Fruit fly (Drosophila melanogaster) whole organism, embryonic: ENCODE data around the gene Cdc45.

ENCODE experiments used
- B-H1 ChIP-seq: fragments of 200-800 bp; sonication (Bioruptor generic); IDR thresholded peaks from 3 replicates; pipeline ENCODE4 v1.3.6; 2022; ENCODE audit warnings: missing biosample characterization, missing genetic modification characterization
- BtbVII ChIP-seq: fragments of 200-800 bp; sonication (Bioruptor generic); optimal IDR thresholded peaks from 3 replicates; lab custom pipeline; 2017; ENCODE audit warnings: missing biosample characterization, mild to moderate bottlenecking, missing genetic modification characterization
- CG11247 ChIP-seq: fragments of 200-800 bp; sonication (Bioruptor generic); IDR thresholded peaks from 2 replicates; pipeline ENCODE4 v1.3.6; 2022; ENCODE audit warnings: missing biosample characterization, missing genetic modification characterization
- CG14667 ChIP-seq: fragments of 200-800 bp; sonication (Bioruptor generic); IDR thresholded peaks from 2 replicates; pipeline ENCODE4 v1.3.6; 2022; ENCODE audit warnings: missing biosample characterization, missing genetic modification characterization
- CG14710 ChIP-seq: fragments of 200-800 bp; sonication (Bioruptor generic); optimal IDR thresholded peaks from 3 replicates; lab custom pipeline; 2019; ENCODE audit warnings: missing biosample characterization, mild to moderate bottlenecking, missing genetic modification characterization, moderate library complexity
- CG2202 ChIP-seq: fragments of 200-800 bp; sonication (Bioruptor generic); optimal IDR thresholded peaks from 2 replicates; lab custom pipeline; 2018; ENCODE audit warnings: missing biosample characterization, mild to moderate bottlenecking, missing genetic modification characterization
- CG30020 ChIP-seq: fragments of 200-800 bp; optimal IDR thresholded peaks from 2 replicates; lab custom pipeline; 2019; ENCODE audit warnings: missing biosample characterization, mild to moderate bottlenecking, missing genetic modification characterization, moderate library complexity
- CG34376 ChIP-seq: fragments of 200-800 bp; sonication (Bioruptor generic); optimal IDR thresholded peaks from 2 replicates; lab custom pipeline; 2018; ENCODE audit warnings: missing biosample characterization, mild to moderate bottlenecking, missing genetic modification characterization
- CG3995 ChIP-seq: fragments of 200-800 bp; sonication (Bioruptor generic); optimal IDR thresholded peaks from 3 replicates; lab custom pipeline; 2016; ENCODE audit warnings: missing biosample characterization, missing genetic modification characterization
- CG6175 ChIP-seq: fragments of 200-800 bp; sonication (Bioruptor generic); IDR thresholded peaks from 3 replicates; pipeline ENCODE4 v1.3.6; 2022; ENCODE audit warnings: missing biosample characterization, missing genetic modification characterization
- CG6254 ChIP-seq: fragments of 200-800 bp; sonication (Bioruptor generic); optimal IDR thresholded peaks from 3 replicates; lab custom pipeline; 2017; ENCODE audit warnings: mild to moderate bottlenecking, missing biosample characterization, missing genetic modification reagents, missing genetic modification characterization
- CG8388 ChIP-seq: fragments of 200-800 bp; sonication (Bioruptor generic); optimal IDR thresholded peaks from 2 replicates; lab custom pipeline; 2019; ENCODE audit warnings: missing biosample characterization, mild to moderate bottlenecking, missing genetic modification characterization, moderate library complexity
- CoRest ChIP-seq: fragments of 200-800 bp; sonication (Bioruptor generic); optimal IDR thresholded peaks from 3 replicates; lab custom pipeline; 2018; ENCODE audit warnings: missing biosample characterization, mild to moderate bottlenecking, missing genetic modification characterization, moderate library complexity
- CrebB ChIP-seq: fragments of 200-800 bp; sonication (Bioruptor generic); optimal IDR thresholded peaks from 3 replicates; lab custom pipeline; 2018; ENCODE audit warnings: missing biosample characterization, mild to moderate bottlenecking, missing genetic modification characterization
- D19A ChIP-seq: fragments of 200-800 bp; optimal IDR thresholded peaks from 3 replicates; lab custom pipeline; 2019; ENCODE audit warnings: missing biosample characterization, mild to moderate bottlenecking, missing genetic modification characterization, moderate library complexity
- Dip2 ChIP-seq: fragments of 200-800 bp; sonication (Bioruptor generic); IDR thresholded peaks from 2 replicates; pipeline ENCODE4 v1.3.6; 2022; ENCODE audit warnings: missing biosample characterization, missing genetic modification characterization
- Dip3 ChIP-seq: fragments of 200-800 bp; sonication (Bioruptor generic); optimal IDR thresholded peaks from 3 replicates; lab custom pipeline; 2016; ENCODE audit warnings: missing biosample characterization, missing genetic modification characterization
- Dref ChIP-seq: fragments of 200-800 bp; sonication (Bioruptor generic); IDR thresholded peaks from 2 replicates; pipeline ENCODE4 v1.3.6; 2022; ENCODE audit warnings: missing biosample characterization, missing genetic modification characterization
- E2f1 ChIP-seq: fragments of 200-800 bp; sonication (Bioruptor generic); IDR thresholded peaks from 2 replicates; pipeline ENCODE4 v1.3.6; 2022; ENCODE audit warnings: missing biosample characterization, missing genetic modification characterization
- Elba2 ChIP-seq: fragments of 200-800 bp; sonication (Bioruptor generic); optimal IDR thresholded peaks from 3 replicates; lab custom pipeline; 2016; ENCODE audit warnings: missing biosample characterization, missing genetic modification characterization
- Fer2 ChIP-seq: fragments of 200-800 bp; sonication (Bioruptor generic); optimal IDR thresholded peaks from 2 replicates; lab custom pipeline; 2018; ENCODE audit warnings: missing biosample characterization, mild to moderate bottlenecking, missing genetic modification characterization, moderate library complexity
- HLH4C ChIP-seq: fragments of 200-800 bp; sonication (Bioruptor generic); IDR thresholded peaks from 3 replicates; pipeline ENCODE4 v1.3.6; 2022; ENCODE audit warnings: missing biosample characterization, missing genetic modification characterization; ENCODE audit not compliant: partially characterized antibody
- HmgD ChIP-seq: fragments of 200-800 bp; sonication (Bioruptor generic); optimal IDR thresholded peaks from 3 replicates; lab custom pipeline; 2016; ENCODE audit warnings: missing biosample characterization, missing genetic modification characterization
- Hr51 ChIP-seq, 2 experiments: fragments of 200-800 bp; sonication (Bioruptor generic); optimal IDR thresholded peaks; 2 replicates in 1 of 2; 3 replicates in 1 of 2; lab custom pipeline; 2016 to 2018; ENCODE audit warnings: missing biosample characterization in 2 of 2, missing genetic modification characterization in 2 of 2, mild to moderate bottlenecking in 1 of 2, moderate library complexity in 1 of 2
- Lhr ChIP-seq: fragments of 200-800 bp; sonication (Bioruptor generic); optimal IDR thresholded peaks from 3 replicates; lab custom pipeline; 2017; ENCODE audit warnings: mild to moderate bottlenecking, missing biosample characterization, missing genetic modification reagents, missing genetic modification characterization
- PHDP ChIP-seq: fragments of 200-800 bp; sonication (Bioruptor generic); optimal IDR thresholded peaks from 3 replicates; lab custom pipeline; 2018; ENCODE audit warnings: missing biosample characterization, mild to moderate bottlenecking, missing genetic modification characterization, moderate library complexity
- Rx ChIP-seq: fragments of 200-800 bp; sonication (Bioruptor generic); IDR thresholded peaks from 2 replicates; pipeline ENCODE4 v1.3.6; 2022; ENCODE audit warnings: missing biosample characterization, missing genetic modification characterization
- Six4 ChIP-seq: fragments of 200-800 bp; sonication (Bioruptor generic); optimal IDR thresholded peaks from 2 replicates; lab custom pipeline; 2016; ENCODE audit warnings: missing biosample characterization, missing genetic modification characterization
- Stat92E ChIP-seq, 3 experiments: fragments of >200 bp in 2 of 3; fragments of 200-800 bp in 1 of 3; sonication (Bioruptor generic) in 1 of 3; optimal IDR thresholded peaks; 2 replicates each; lab custom pipeline; 2017 to 2019; ENCODE audit warnings: missing biosample characterization in 3 of 3, missing genetic modification characterization in 3 of 3, mild to moderate bottlenecking in 1 of 3, moderate library complexity in 1 of 3
- ab ChIP-seq: fragments of 200-800 bp; sonication (Bioruptor generic); optimal IDR thresholded peaks from 2 replicates; lab custom pipeline; 2016; ENCODE audit warnings: missing biosample characterization, missing genetic modification characterization
- amos ChIP-seq: fragments of 200-800 bp; sonication (Bioruptor generic); IDR thresholded peaks from 2 replicates; pipeline ENCODE4 v1.3.6; 2022; ENCODE audit warnings: missing biosample characterization, missing genetic modification characterization; ENCODE audit not compliant: partially characterized antibody
- dati ChIP-seq: fragments of 200-800 bp; sonication (Bioruptor generic); IDR thresholded peaks from 2 replicates; pipeline ENCODE4 v1.3.6; 2022; ENCODE audit warnings: missing biosample characterization, missing genetic modification characterization
- ems ChIP-seq: fragments of 200-800 bp; sonication (Bioruptor generic); optimal IDR thresholded peaks from 3 replicates; lab custom pipeline; 2016; ENCODE audit warnings: missing biosample characterization, missing genetic modification characterization
- esg ChIP-seq: fragments of 200-800 bp; sonication (Bioruptor generic); conservative IDR thresholded peaks from 2 replicates; pipeline ENCODE4 v1.3.6; 2022; ENCODE audit warnings: missing biosample characterization, missing genetic modification characterization
- grn ChIP-seq: fragments of 200-800 bp; sonication (Bioruptor generic); optimal IDR thresholded peaks from 3 replicates; lab custom pipeline; 2017; ENCODE audit warnings: missing biosample characterization, missing genetic modification characterization
- gro ChIP-seq: fragments of 200-800 bp; sonication (Bioruptor generic); optimal IDR thresholded peaks from 2 replicates; lab custom pipeline; 2016; ENCODE audit warnings: missing biosample characterization, missing genetic modification characterization
- gsb-n ChIP-seq: fragments of 200-800 bp; sonication (Bioruptor generic); optimal IDR thresholded peaks from 3 replicates; lab custom pipeline; 2018; ENCODE audit warnings: missing biosample characterization, mild to moderate bottlenecking, missing genetic modification characterization
- hbn ChIP-seq: fragments of 200-800 bp; sonication (Bioruptor generic); IDR thresholded peaks from 2 replicates; pipeline ENCODE4 v1.3.6; 2022; ENCODE audit warnings: missing biosample characterization, missing genetic modification characterization; ENCODE audit not compliant: partially characterized antibody
- mam ChIP-seq: fragments of 200-800 bp; sonication (Bioruptor generic); optimal IDR thresholded peaks from 3 replicates; lab custom pipeline; 2016; ENCODE audit warnings: missing biosample characterization, missing genetic modification characterization
- nau ChIP-seq: fragments of 200-800 bp; sonication (Bioruptor generic); optimal IDR thresholded peaks from 3 replicates; lab custom pipeline; 2017; ENCODE audit warnings: missing biosample characterization, mild to moderate bottlenecking, missing genetic modification characterization, missing genetic modification reagents
- nerfin-1 ChIP-seq: fragments of 200-800 bp; sonication (Bioruptor generic); optimal IDR thresholded peaks from 3 replicates; lab custom pipeline; 2019; ENCODE audit warnings: missing biosample characterization, mild to moderate bottlenecking, missing genetic modification characterization, moderate library complexity
- odd ChIP-seq: fragments of 200-800 bp; sonication (Bioruptor generic); optimal IDR thresholded peaks from 2 replicates; lab custom pipeline; 2017; ENCODE audit warnings: missing biosample characterization, mild to moderate bottlenecking, missing genetic modification characterization
- pfk ChIP-seq: fragments of 200-800 bp; sonication (Bioruptor generic); optimal IDR thresholded peaks from 2 replicates; lab custom pipeline; 2018; ENCODE audit warnings: missing biosample characterization, mild to moderate bottlenecking, missing genetic modification characterization, moderate library complexity
- pita ChIP-seq: fragments of 200-800 bp; sonication (Bioruptor generic); optimal IDR thresholded peaks from 2 replicates; lab custom pipeline; 2017; ENCODE audit warnings: missing biosample characterization, mild to moderate bottlenecking, missing genetic modification characterization
- pnt ChIP-seq: fragments of 200-800 bp; sonication (Bioruptor generic); optimal IDR thresholded peaks from 3 replicates; lab custom pipeline; 2016; ENCODE audit warnings: missing biosample characterization, missing genetic modification characterization
- prd ChIP-seq, 3 experiments: fragments of >200 bp in 2 of 3; fragments of 200-800 bp in 1 of 3; sonication (Bioruptor generic) in 1 of 3; optimal IDR thresholded peaks in 2 of 3; IDR thresholded peaks in 1 of 3; 2 replicates in 2 of 3; 3 replicates in 1 of 3; pipeline versions ENCODE4 v1.3.6 to Lab custom; 2017 to 2022; ENCODE audit warnings: missing biosample characterization in 1 of 3, missing genetic modification characterization in 1 of 3
- salm ChIP-seq: fragments of 200-800 bp; sonication (Bioruptor generic); optimal IDR thresholded peaks from 2 replicates; lab custom pipeline; 2018; ENCODE audit warnings: missing biosample characterization, mild to moderate bottlenecking, missing genetic modification characterization
- shn ChIP-seq: fragments of 200-800 bp; sonication (Bioruptor generic); optimal IDR thresholded peaks from 3 replicates; lab custom pipeline; 2016; ENCODE audit warnings: missing biosample characterization, missing genetic modification characterization
- z ChIP-seq: fragments of 200-800 bp; sonication (Bioruptor generic); IDR thresholded peaks from 3 replicates; pipeline ENCODE4 v1.3.6; 2022; ENCODE audit warnings: missing biosample characterization, missing genetic modification characterization

The Cdc45 gene

DNA sequence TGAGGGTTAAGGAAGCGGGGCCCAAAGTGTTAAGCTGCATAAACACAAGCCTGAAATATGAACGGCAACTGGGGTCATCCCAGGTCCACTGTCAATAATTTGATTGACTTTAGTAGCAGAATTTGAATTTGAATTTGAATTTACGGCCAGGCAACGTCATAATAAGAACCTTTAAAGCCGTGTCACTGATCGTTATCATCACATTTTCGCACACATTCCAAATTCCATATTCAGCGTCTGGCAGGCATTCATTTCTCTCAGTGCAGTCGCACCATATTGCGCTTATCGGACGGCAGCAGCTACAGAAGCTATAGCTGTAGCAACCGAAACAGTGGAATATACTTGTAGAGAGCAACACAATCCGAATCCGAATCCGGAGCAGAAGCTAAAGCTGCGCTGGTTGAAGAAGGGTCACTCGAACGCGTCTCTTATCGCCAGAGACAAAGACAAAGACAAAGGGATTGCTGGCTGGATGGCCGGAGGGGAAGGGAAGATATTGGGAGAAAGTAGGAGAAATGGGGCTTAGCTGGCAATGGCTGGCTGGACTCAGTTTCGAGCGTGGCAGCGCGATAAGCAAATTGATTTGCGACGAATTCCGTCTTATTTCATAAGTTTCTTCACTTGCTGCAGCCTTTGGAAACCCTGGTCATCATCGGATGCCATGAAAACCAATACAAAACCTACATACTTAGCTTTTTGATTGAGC, 22.5 kb upstream of the Cdc45 start (continued):
- TF ChIP-seq Hr51 (GFP tag; optimal IDR thresholded peaks at IDR 0.05; lab: Kevin White, UChicago): peak in 1 of 2 experiments; percentile 43
- TF ChIP-seq HmgD (GFP tag; lab: Kevin White, UChicago): no peak
- TF ChIP-seq Six4: peak; percentile 13
- TF ChIP-seq Elba2: no peak
- TF ChIP-seq Dip2 (GFP tag; lab: Robert Waterston, UW): no peak
- no peak for TF ChIP-seq B-H1 (GFP tag; lab: Robert Waterston, UW)
- peak; percentile 47 for TF ChIP-seq CG6254
- no peak for TF ChIP-seq CG2202 (tag; lab: Kevin White, UChicago)
- no peak for TF ChIP-seq pfk (GFP tag; lab: Kevin White, UChicago)
- TF ChIP-seq CG14710 (tag; lab: Kevin White, UChicago): peak; percentile 44
- no peak for TF ChIP-seq HLH4C
- TF ChIP-seq grn (GFP tag; lab: Kevin White, UChicago): no peak
- TF ChIP-seq CrebB (tag; lab: Kevin White, UChicago): no peak
- TF ChIP-seq Stat92E (GFP tag; optimal IDR thresholded peaks at IDR 0.05; lab: Kevin White, UChicago): no peak
- TF ChIP-seq ems (GFP tag; lab: Kevin White, UChicago): peak; percentile 36
- no peak for TF ChIP-seq hbn (GFP tag; lab: Robert Waterston, UW)
- no peak for TF ChIP-seq dati (GFP tag; lab: Robert Waterston, UW)
- TF ChIP-seq gro (GFP tag; lab: Kevin White, UChicago): no peak
- peak; percentile 40 for TF ChIP-seq PHDP
- TF ChIP-seq gsb-n (tag; lab: Kevin White, UChicago): peak; percentile 7
- no peak for TF ChIP-seq E2f1
- peak; percentile 52 for TF ChIP-seq Rx (GFP tag; lab: Robert Waterston, UW)
- TF ChIP-seq shn (GFP tag; lab: Kevin White, UChicago): no peak
- no peak for TF ChIP-seq salm
- no peak for TF ChIP-seq ab (GFP tag; lab: Kevin White, UChicago)
- no peak for TF ChIP-seq CG34376 (GFP tag; lab: Kevin White, UChicago)
- no peak for TF ChIP-seq esg (GFP tag; lab: Robert Waterston, UW)
- TF ChIP-seq amos (GFP tag; lab: Robert Waterston, UW): no peak
- no peak for TF ChIP-seq CG3995 (GFP tag; lab: Kevin White, UChicago)
- TF ChIP-seq CG14667 (GFP tag; lab: Robert Waterston, UW): peak; percentile 42
- no peak for TF ChIP-seq z
- TF ChIP-seq Dip3 (GFP tag; lab: Kevin White, UChicago): no peak
- TF ChIP-seq D19A (tag; lab: Kevin White, UChicago): peak; percentile 31
- TF ChIP-seq Fer2 (tag; lab: Kevin White, UChicago): no peak
- TF ChIP-seq Lhr (GFP tag; lab: Kevin White, UChicago): no peak
- TF ChIP-seq prd (optimal IDR thresholded peaks at IDR 0.05; lab: Kevin White, UChicago): no peak
- peak; percentile 58; the same call in 1 of the 3 replicates for TF ChIP-seq prd (GFP tag; IDR thresholded peaks at IDR 0.05; lab: Robert Waterston, UW)
- no peak for TF ChIP-seq BtbVII
- TF ChIP-seq pita (GFP tag; lab: Kevin White, UChicago): no peak
- TF ChIP-seq CG30020 (tag; lab: Kevin White, UChicago): no peak
- peak; percentile 1 for TF ChIP-seq CG8388
- peak; percentile 47 for TF ChIP-seq pnt (GFP tag; lab: Kevin White, UChicago)
- no peak for TF ChIP-seq CG6175 (GFP tag; lab: Robert Waterston, UW)
- no peak for TF ChIP-seq CG11247 (GFP tag; lab: Robert Waterston, UW)
- TF ChIP-seq nerfin-1 (tag; lab: Kevin White, UChicago): peak; percentile 7
- peak; percentile 35 for TF ChIP-seq CoRest (tag; lab: Kevin White, UChicago)
- TF ChIP-seq Dref (GFP tag; lab: Robert Waterston, UW): no peak
- TF ChIP-seq mam (GFP tag; lab: Kevin White, UChicago): peak; percentile 37
- no peak for TF ChIP-seq nau (GFP tag; lab: Kevin White, UChicago)
- TF ChIP-seq odd (GFP tag; lab: Kevin White, UChicago): no peak
